Worm (Caenorhabditis elegans) whole organism, L4/young adult: Measurements from ENCODE around the gene ZK809.1.

Source experiments
- W03F9.2 ChIP-seq: fragments of 150-350 bp; optimal IDR thresholded peaks from 2 replicates; lab custom pipeline; 2014; ENCODE audit warnings: missing biosample characterization, missing genetic modification characterization
- dao-5 ChIP-seq: sonication (generic microtip); optimal IDR thresholded peaks from 2 replicates; lab custom pipeline; 2016; ENCODE audit warnings: missing genotype, missing genetic modification characterization, moderate library complexity, missing compliant biosample characterization
- him-1 ChIP-seq: sonication (generic microtip); optimal IDR thresholded peaks from 2 replicates; lab custom pipeline; 2016; ENCODE audit warnings: missing genotype, missing genetic modification reagents, missing genetic modification characterization, missing compliant biosample characterization

Gene ZK809.1

DNA sequence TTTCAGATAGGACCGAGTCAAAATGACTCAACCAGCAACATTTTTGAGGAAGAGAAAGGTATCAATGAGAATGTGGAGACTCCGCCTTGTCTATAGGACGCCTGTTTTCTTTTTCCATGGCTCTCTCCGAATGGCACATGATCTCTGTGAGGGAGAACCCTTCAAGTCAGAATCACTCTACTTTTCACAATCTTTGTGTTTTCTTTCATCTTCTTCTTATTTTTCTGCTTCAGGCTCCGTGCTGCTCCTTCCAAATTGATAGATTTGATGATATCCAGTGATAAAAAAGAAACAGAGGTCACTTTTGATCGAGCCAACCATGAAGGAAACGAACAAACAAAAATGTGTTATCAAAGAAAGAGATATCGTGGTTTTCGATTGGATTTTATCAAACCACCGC is 7.1 kb downstream of the ZK809.1 start, which contains the start of gene ZK809.8:
ZK809.8 (minus strand) TSS at position 34 of the 400 bp plus-strand sequence.
- TF ChIP-seq him-1 (tag; lab: Kevin White, UChicago): no peak

ce11 chrIV:11650344-11650743 is 8.4 kb downstream of the ZK809.1 start:
- TF ChIP-seq W03F9.2: no peak
- TF ChIP-seq him-1 (tag; lab: Kevin White, UChicago): no peak
- no peak for TF ChIP-seq dao-5

ce11 chrIV:11651965-11652453 is 10.1 kb downstream of the ZK809.1 start, which contains the start of the genes acl-3 and ndub-6:
Gene acl-3 (minus strand): TSS chrIV:11652023.
Gene ndub-6 (plus strand): TSS chrIV:11652403.
- TF ChIP-seq dao-5 (no peak), W03F9.2 (no peak), him-1 (tag; lab: Kevin White, UChicago) (no peak)

ce11 chrIV:11655370-11655769 is 13.5 kb downstream of the ZK809.1 start, which contains the start of gene ent-1:
Gene ent-1 (minus strand): TSS chrIV:11655470.
- no peak for TF ChIP-seq W03F9.2
- TF ChIP-seq him-1 (tag; lab: Kevin White, UChicago): no peak
- no peak for TF ChIP-seq dao-5

ce11 chrIV:11656144-11656780 is 14.4 kb downstream of the ZK809.1 start, which contains the start of gene ZK809.5:
Gene ZK809.5 (plus strand): TSS chrIV:11656730.
- TF ChIP-seq him-1 (tag; lab: Kevin White, UChicago) (no peak), dao-5 (no peak), W03F9.2 (no peak)

- no peak for TF ChIP-seq W03F9.2
- TF ChIP-seq dao-5: no peak
- no peak for TF ChIP-seq him-1 (tag; lab: Kevin White, UChicago)
Measured at ce11 chrIV:11659794-11660312, 18.0 kb downstream of the ZK809.1 start, which contains the start of gene ZK792.1. Gene ZK792.1 (plus strand): TSS chrIV:11659844.

- no peak for TF ChIP-seq W03F9.2
- TF ChIP-seq dao-5: no peak
- no peak for TF ChIP-seq him-1 (tag; lab: Kevin White, UChicago)
Measured at ce11 chrIV:11665010-11665409, 23.1 kb downstream of the ZK809.1 start, which contains the start of gene ZK809.9. Gene ZK809.9 (plus strand): TSS chrIV:11665310.

- TF ChIP-seq dao-5 (no peak), W03F9.2 (no peak), him-1 (tag; lab: Kevin White, UChicago) (no peak)
Measured at ce11 chrIV:11668001-11668400, 26.1 kb downstream of the ZK809.1 start, which contains the start of gene atg-4.2. Gene atg-4.2 (plus strand): TSS chrIV:11668024.

- no peak for TF ChIP-seq him-1 (tag; lab: Kevin White, UChicago)
- no peak for TF ChIP-seq dao-5
- TF ChIP-seq W03F9.2: no peak
Measured at ce11 chrIV:11673543-11673942, 31.6 kb downstream of the ZK809.1 start, which contains the start of gene inx-8. Gene inx-8 (plus strand): TSS chrIV:11673843.

ce11 chrIV:11676054-11676453 is 34.2 kb downstream of the ZK809.1 start, which contains the start of gene inx-9:
Gene inx-9 (plus strand): TSS chrIV:11676354.
- TF ChIP-seq W03F9.2: no peak
- TF ChIP-seq dao-5: no peak
- TF ChIP-seq him-1 (tag; lab: Kevin White, UChicago): no peak

DNA sequence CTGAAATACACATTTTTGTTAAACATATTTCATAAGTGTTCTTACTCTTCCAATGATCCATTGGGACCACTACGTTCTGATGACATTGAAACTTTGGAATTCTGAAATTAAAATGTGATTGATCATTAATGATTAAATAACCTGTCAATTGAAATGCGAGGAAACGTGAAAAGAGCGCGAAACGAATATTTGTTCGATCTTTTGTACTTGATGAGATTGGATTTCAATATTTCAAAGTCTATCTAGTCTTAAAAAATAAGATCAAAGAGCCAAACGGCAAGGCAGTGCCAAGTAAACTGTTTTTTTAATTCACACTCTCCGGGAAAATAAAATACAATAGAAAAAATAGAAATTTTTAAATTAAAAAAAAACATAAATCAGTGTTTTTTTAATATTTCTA is 40.0 kb downstream of the ZK809.1 start, which contains the start of gene ZK792.4:
ZK792.4 (minus strand) TSS at position 101 of the 400 bp plus-strand sequence.
- TF ChIP-seq W03F9.2: no peak
- TF ChIP-seq him-1 (tag; lab: Kevin White, UChicago): no peak
- no peak for TF ChIP-seq dao-5

- no peak for TF ChIP-seq W03F9.2
- no peak for TF ChIP-seq him-1 (tag; lab: Kevin White, UChicago)
- TF ChIP-seq dao-5: no peak
Measured at ce11 chrIV:11688018-11688417, 46.1 kb downstream of the ZK809.1 start, which contains the start of gene ZK792.5. Gene ZK792.5 (minus strand): TSS chrIV:11688118.

ce11 chrIV:11690988-11691387 is 49.1 kb downstream of the ZK809.1 start, which contains the start of gene let-60:
Gene let-60 (minus strand): TSS chrIV:11691088.
- TF ChIP-seq him-1 (tag; lab: Kevin White, UChicago): no peak
- TF ChIP-seq W03F9.2: no peak
- no peak for TF ChIP-seq dao-5

DNA sequence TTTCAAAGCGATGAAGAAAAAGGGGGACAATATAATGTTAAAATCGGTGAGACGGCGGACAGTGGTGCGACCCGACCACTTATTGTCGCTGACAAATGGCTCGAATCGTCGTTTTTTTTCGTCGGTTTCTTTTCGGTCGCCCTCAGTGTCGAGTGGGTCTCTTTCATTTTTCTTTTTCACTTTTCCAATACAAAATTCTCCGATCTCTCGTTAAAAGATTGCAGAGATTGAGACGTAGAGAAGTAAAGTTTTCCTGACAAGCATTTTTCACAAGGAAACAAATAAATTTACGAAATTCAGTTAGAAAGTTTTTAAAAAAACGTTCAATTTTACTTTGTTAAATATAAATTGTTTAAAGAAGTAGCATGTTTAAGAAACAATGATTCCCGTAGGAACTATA is 49.6 kb downstream of the ZK809.1 start:
- no peak for TF ChIP-seq dao-5
- no peak for TF ChIP-seq W03F9.2
- no peak for TF ChIP-seq him-1 (tag; lab: Kevin White, UChicago)
